Worm (Caenorhabditis elegans): ENCODE measurements around the gene M163.9.

Gene M163.9

ce11 chrX:14489945-14490344, 20.6 kb downstream of the M163.9 start, which contains the start of gene his-24 (continued):
- peak; percentile 11 for TF ChIP-seq ztf-4 (tag; optimal IDR thresholded peaks at IDR 0.05)
- peak; percentile 48 for TF ChIP-seq nhr-6 (tag; optimal IDR thresholded peaks at IDR 0.05)
- TF ChIP-seq alr-1 (tag; optimal IDR thresholded peaks at IDR 0.05) = no peak
- TF ChIP-seq zag-1 (tag; optimal IDR thresholded peaks at IDR 0.05) = peak; percentile 65
- peak in 1 of 2 experiments; percentile 32 for TF ChIP-seq mdl-1 (tag; optimal IDR thresholded peaks at IDR 0.05)
- no peak for TF ChIP-seq nhr-10 (tag; optimal IDR thresholded peaks at IDR 0.05)
- peak; percentile 76 for TF ChIP-seq unc-55 (GFP tag; optimal IDR thresholded peaks at IDR 0.05)
- TF ChIP-seq ZK546.5 (tag; optimal IDR thresholded peaks at IDR 0.05) = no peak
- TF ChIP-seq unc-39 (tag; optimal IDR thresholded peaks at IDR 0.05) = no peak
- no peak for TF ChIP-seq ztf-1 (GFP tag; conservative IDR thresholded peaks at IDR 0.05)

- no peak for TF ChIP-seq crh-2 (tag; optimal IDR thresholded peaks at IDR 0.05)
- no peak for TF ChIP-seq Y55F3AM.14 (GFP tag; optimal IDR thresholded peaks at IDR 0.05)
- TF ChIP-seq elt-1 (tag; optimal IDR thresholded peaks at IDR 0.05) = no peak
- TF ChIP-seq sem-4 (tag; optimal IDR thresholded peaks at IDR 0.05) = no peak
Measured at ce11 chrX:14490486-14490885, 21.1 kb downstream of the M163.9 start.

ce11 chrX:14491103-14491502, 21.7 kb downstream of the M163.9 start:
- TF ChIP-seq ztf-11 (tag; optimal IDR thresholded peaks at IDR 0.05) (no peak), ceh-16 (tag; optimal IDR thresholded peaks at IDR 0.05) (peak; percentile 61), nhr-25 (tag; optimal IDR thresholded peaks at IDR 0.05) (peak; percentile 64)

ce11 chrX:14492441-14492840, 23.1 kb downstream of the M163.9 start:
- TF ChIP-seq nhr-21 (tag; optimal IDR thresholded peaks at IDR 0.05) (no peak), mdl-1 (tag; optimal IDR thresholded peaks at IDR 0.05) (no peak), ztf-4 (tag; optimal IDR thresholded peaks at IDR 0.05) (no peak), sem-4 (tag; optimal IDR thresholded peaks at IDR 0.05) (no peak), nhr-237 (tag; optimal IDR thresholded peaks at IDR 0.05) (no peak), unc-55 (GFP tag; optimal IDR thresholded peaks at IDR 0.05) (no peak), lsy-2 (tag; optimal IDR thresholded peaks at IDR 0.05) (no peak), C34F6.9 (tag; optimal IDR thresholded peaks at IDR 0.05) (no peak), R02D3.7 (tag; optimal IDR thresholded peaks at IDR 0.05) (no peak), unc-62 (GFP tag; optimal IDR thresholded peaks at IDR 0.05) (no peak), nhr-77 (tag; optimal IDR thresholded peaks at IDR 0.05) (no peak), nhr-10 (tag; optimal IDR thresholded peaks at IDR 0.05) (no peak), Y55F3AM.14 (GFP tag; optimal IDR thresholded peaks at IDR 0.05) (no peak), nhr-129 (tag; optimal IDR thresholded peaks at IDR 0.05) (no peak), fos-1 (tag; optimal IDR thresholded peaks at IDR 0.05) (no peak), lin-11 (tag; optimal IDR thresholded peaks at IDR 0.05) (no peak), lin-39 (tag; optimal IDR thresholded peaks at IDR 0.05) (no peak), nhr-6 (tag; optimal IDR thresholded peaks at IDR 0.05) (no peak), lin-13 (GFP tag; optimal IDR thresholded peaks at IDR 0.05) (no peak), elt-3 (tag; optimal IDR thresholded peaks at IDR 0.05) (no peak)

- TF ChIP-seq unc-55 (GFP tag; optimal IDR thresholded peaks at IDR 0.05) (no peak), alr-1 (tag; optimal IDR thresholded peaks at IDR 0.05) (no peak), elt-3 (tag; optimal IDR thresholded peaks at IDR 0.05) (no peak), nhr-23 (tag; optimal IDR thresholded peaks at IDR 0.05) (no peak), nhr-21 (tag; optimal IDR thresholded peaks at IDR 0.05) (no peak), ztf-4 (tag; optimal IDR thresholded peaks at IDR 0.05) (no peak), ceh-16 (tag; optimal IDR thresholded peaks at IDR 0.05) (no peak), R02D3.7 (tag; optimal IDR thresholded peaks at IDR 0.05) (no peak), C34F6.9 (tag; optimal IDR thresholded peaks at IDR 0.05) (peak; percentile 7), nhr-129 (tag; optimal IDR thresholded peaks at IDR 0.05) (peak; percentile 15), Y55F3AM.14 (GFP tag; optimal IDR thresholded peaks at IDR 0.05) (no peak), ztf-11 (tag; optimal IDR thresholded peaks at IDR 0.05) (no peak), mab-5 (tag; optimal IDR thresholded peaks at IDR 0.05) (no peak)
Measured at ce11 chrX:14495075-14495474, 25.7 kb downstream of the M163.9 start.

ce11 chrX:14495785-14496184, 26.4 kb downstream of the M163.9 start, which contains the start of gene ztf-14:
Gene ztf-14 (plus strand): TSS chrX:14496085.
- no peak for TF ChIP-seq lin-13 (GFP tag; optimal IDR thresholded peaks at IDR 0.05)
